Worm (Caenorhabditis elegans): Measurements from ENCODE around the gene AC3.5.

AC3.5 gene

DNA sequence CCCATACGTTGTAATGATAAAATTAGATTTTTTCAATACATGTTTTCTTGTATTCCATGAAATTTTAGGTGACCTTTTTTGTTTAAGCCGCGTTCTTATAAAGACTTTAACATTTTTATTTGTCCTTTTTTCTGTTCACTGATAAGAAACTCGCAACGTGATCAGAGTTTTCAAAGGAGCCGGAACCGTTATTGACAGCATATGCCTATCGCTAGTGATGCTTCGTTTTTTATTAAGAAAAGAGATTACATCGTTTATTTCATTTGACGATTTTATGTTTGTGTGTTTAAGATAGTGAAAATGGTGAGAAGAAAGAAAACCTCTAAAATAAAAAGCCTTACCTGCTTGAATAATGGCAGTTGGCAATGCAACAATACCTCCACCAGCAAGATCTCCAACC is 44.3 kb downstream of the AC3.5 start:
- peak in 1 of 2 experiments; percentile 4 for TF ChIP-seq lsy-2 (tag; optimal IDR thresholded peaks at IDR 0.05)
- TF ChIP-seq elt-2 (tag; optimal IDR thresholded peaks at IDR 0.05): peak; percentile 92
- peak in 1 of 2 experiments; percentile 7 for TF ChIP-seq lin-35 (GFP tag; optimal IDR thresholded peaks at IDR 0.05)
- TF ChIP-seq zag-1 (tag; optimal IDR thresholded peaks at IDR 0.05): no peak
- TF ChIP-seq pqm-1 (tag; optimal IDR thresholded peaks at IDR 0.05): peak; percentile 28
- no peak for TF ChIP-seq ceh-82 (tag; optimal IDR thresholded peaks at IDR 0.05)
- TF ChIP-seq swsn-7 (tag; optimal IDR thresholded peaks at IDR 0.05): no peak
- no peak for TF ChIP-seq unc-130 (tag; optimal IDR thresholded peaks at IDR 0.05)
- TF ChIP-seq fkh-8 (tag; optimal IDR thresholded peaks at IDR 0.05): no peak
- no peak for TF ChIP-seq fkh-4 (tag; optimal IDR thresholded peaks at IDR 0.05; ENCODE audit: borderline replicate concordance)
- peak; percentile 20 for TF ChIP-seq lin-14 (GFP tag; optimal IDR thresholded peaks at IDR 0.05)
- no peak for TF ChIP-seq dsc-1 (tag; optimal IDR thresholded peaks at IDR 0.05)

DNA sequence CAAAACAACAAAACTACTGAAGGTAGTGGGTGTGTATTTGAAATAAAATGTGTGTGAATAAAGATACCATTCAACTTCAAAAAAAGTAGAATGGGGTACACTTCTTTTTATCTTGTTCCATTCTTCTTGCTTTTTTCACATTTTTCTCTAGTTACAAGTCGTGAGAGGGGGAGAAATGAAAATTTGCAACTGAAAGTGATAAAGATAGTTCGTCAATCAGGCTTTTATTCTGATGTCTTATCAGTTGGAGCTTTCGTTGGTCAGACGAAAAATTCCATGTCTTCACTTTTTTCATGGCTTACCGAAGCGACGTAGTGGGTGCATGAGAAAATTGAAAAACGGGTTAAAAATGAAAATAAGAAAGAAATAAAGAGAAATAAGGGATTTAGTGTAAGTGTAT is 45.4 kb downstream of the AC3.5 start, which contains the start of gene Y32F6A.4:
Gene Y32F6A.4, minus strand, starts transcription at position 347 of the 400 bp plus-strand sequence.
- no peak for TF ChIP-seq grh-1 (GFP tag; IDR thresholded peaks at IDR 0.05)
- no peak for TF ChIP-seq Y116A8C.19 (tag; optimal IDR thresholded peaks at IDR 0.05; ENCODE audit: borderline replicate concordance)
- no peak for TF ChIP-seq tlp-1 (tag; optimal IDR thresholded peaks at IDR 0.05)
- TF ChIP-seq unc-30 (tag; optimal IDR thresholded peaks at IDR 0.05): no peak
- TF ChIP-seq lsy-2 (tag; optimal IDR thresholded peaks at IDR 0.05): no peak
- no peak for TF ChIP-seq lir-3 (tag; optimal IDR thresholded peaks at IDR 0.05; ENCODE audit: poor library complexity)
- TF ChIP-seq egl-27 (tag; optimal IDR thresholded peaks at IDR 0.05): no peak
- peak; percentile 51 for TF ChIP-seq elt-2 (tag; optimal IDR thresholded peaks at IDR 0.05)
- TF ChIP-seq nhr-11 (tag; optimal IDR thresholded peaks at IDR 0.05): no peak

DNA sequence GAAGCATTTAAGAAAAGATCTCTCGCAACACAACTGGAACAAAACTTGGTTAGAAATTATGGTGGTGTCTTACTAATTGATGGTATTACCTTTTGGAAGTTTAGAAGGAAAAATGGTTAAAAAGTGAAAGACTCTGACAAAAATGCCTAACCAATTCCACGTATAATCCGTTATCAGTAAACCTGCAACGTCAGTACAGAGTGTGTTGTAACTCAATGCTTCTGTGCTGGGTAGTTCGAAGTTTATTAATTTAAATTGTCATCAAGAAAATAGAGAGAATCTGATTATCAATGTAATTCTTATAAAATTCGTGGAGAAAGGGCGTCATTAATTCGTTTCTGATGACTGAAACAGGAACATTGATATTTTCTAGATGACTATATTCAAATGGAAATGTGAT is 46.9 kb downstream of the AC3.5 start:
- TF ChIP-seq aly-2 (tag; optimal IDR thresholded peaks at IDR 0.05) (no peak), lin-35 (GFP tag; optimal IDR thresholded peaks at IDR 0.05) (no peak), lin-15B (tag; optimal IDR thresholded peaks at IDR 0.05) (no peak), ceh-63 (GFP tag; optimal IDR thresholded peaks at IDR 0.05) (no peak), nhr-47 (tag; optimal IDR thresholded peaks at IDR 0.05) (no peak), dpl-1 (GFP tag; optimal IDR thresholded peaks at IDR 0.05) (no peak), ets-5 (GFP tag; IDR thresholded peaks at IDR 0.05) (no peak), nhr-71 (tag; optimal IDR thresholded peaks at IDR 0.05) (no peak), dsc-1 (tag; optimal IDR thresholded peaks at IDR 0.05) (no peak), irx-1 (tag; optimal IDR thresholded peaks at IDR 0.05) (no peak), nhr-77 (tag; optimal IDR thresholded peaks at IDR 0.05) (no peak), nhr-84 (tag; optimal IDR thresholded peaks at IDR 0.05) (no peak), mab-9 (GFP tag; IDR thresholded peaks at IDR 0.05) (no peak), F16B12.6 (tag; optimal IDR thresholded peaks at IDR 0.05) (no peak), egl-13 (tag; optimal IDR thresholded peaks at IDR 0.05) (no peak)

DNA sequence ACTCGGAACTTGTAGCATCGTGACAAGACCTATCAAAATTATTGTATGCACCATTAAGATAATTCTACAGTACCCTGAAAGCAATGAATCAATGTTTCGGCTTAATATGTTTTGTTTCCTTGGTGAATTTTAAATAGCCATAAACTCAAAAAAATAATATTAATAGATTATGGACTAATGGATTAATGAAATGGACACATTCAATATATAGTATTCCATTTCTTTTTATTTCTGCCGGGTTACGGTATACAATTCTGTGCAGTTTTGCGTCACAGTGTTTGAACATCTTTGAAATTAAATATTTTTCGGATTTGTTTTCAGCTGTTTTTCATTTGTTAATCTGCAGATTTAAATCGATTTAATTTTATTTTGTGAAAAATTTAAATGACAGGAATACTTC is 48.3 kb downstream of the AC3.5 start, which contains the start of gene set-22:
Gene set-22, plus strand, starts transcription at position 301 of the 400 bp plus-strand sequence.
- TF ChIP-seq unc-86 (tag; optimal IDR thresholded peaks at IDR 0.05) (no peak), aha-1 (tag; optimal IDR thresholded peaks at IDR 0.05) (no peak), mab-9 (GFP tag; IDR thresholded peaks at IDR 0.05) (no peak), unc-30 (tag; optimal IDR thresholded peaks at IDR 0.05) (no peak), sup-37 (GFP tag; optimal IDR thresholded peaks at IDR 0.05) (no peak), hlh-4 (tag; optimal IDR thresholded peaks at IDR 0.05) (no peak), fkh-8 (tag; optimal IDR thresholded peaks at IDR 0.05) (no peak), hpl-2 (GFP tag; optimal IDR thresholded peaks at IDR 0.05) (no peak), egl-27 (tag; optimal IDR thresholded peaks at IDR 0.05) (no peak), Y116A8C.19 (tag; optimal IDR thresholded peaks at IDR 0.05; ENCODE audit: borderline replicate concordance) (no peak), alr-1 (tag; optimal IDR thresholded peaks at IDR 0.05; ENCODE audit: borderline replicate concordance) (no peak), lin-14 (GFP tag; optimal IDR thresholded peaks at IDR 0.05) (no peak), lin-15B (tag; optimal IDR thresholded peaks at IDR 0.05) (no peak), mef-2 (tag; optimal IDR thresholded peaks at IDR 0.05) (no peak), lsy-2 (tag; optimal IDR thresholded peaks at IDR 0.05) (no peak), fkh-10 (GFP tag; optimal IDR thresholded peaks at IDR 0.05) (no peak), rnt-1 (tag; optimal IDR thresholded peaks at IDR 0.05) (no peak), nhr-20 (tag; optimal IDR thresholded peaks at IDR 0.05) (no peak)

All from whole organism, L1 larva.